Worm (Caenorhabditis elegans) whole organism, L4 larva: ENCODE results near the gene F49H12.4.

Experiments used
- F10B5.3 ChIP-seq: sonication (generic microtip); optimal IDR thresholded peaks from 2 replicates; lab custom pipeline; 2016; ENCODE audit warnings: mild to moderate bottlenecking, missing genetic modification characterization, missing compliant biosample characterization
- T26A8.4 ChIP-seq: fragments of 200-800 bp; sonication (Bioruptor generic); IDR thresholded peaks from 2 replicates; pipeline ENCODE4 v1.3.6; 2022; ENCODE audit warnings: missing genetic modification characterization, missing compliant biosample characterization
- Y5F2A.4 ChIP-seq: fragments of 200-800 bp; sonication (Bioruptor generic); optimal IDR thresholded peaks from 2 replicates; lab custom pipeline; 2018; ENCODE audit warnings: mild to moderate bottlenecking, missing genetic modification characterization, missing compliant biosample characterization
- Y75B8A.6 ChIP-seq: fragments of 200-800 bp; sonication (Bioruptor generic); IDR thresholded peaks from 2 replicates; pipeline ENCODE4 v1.3.6; 2022; ENCODE audit warnings: missing genetic modification reagents, missing genetic modification characterization, missing compliant biosample characterization
- ZK337.2 ChIP-seq: fragments of 200-800 bp; sonication (Bioruptor generic); IDR thresholded peaks from 2 replicates; pipeline ENCODE4 v1.3.6; 2022; ENCODE audit warnings: missing genetic modification reagents, missing genetic modification characterization, missing compliant biosample characterization
- ZK546.5 ChIP-seq, 2 experiments: sonication (generic microtip); optimal IDR thresholded peaks; 2 replicates each; lab custom pipeline; 2017; ENCODE audit warnings: missing biosample characterization in 2 of 2, missing genetic modification characterization in 2 of 2
- aha-1 ChIP-seq: fragments of 150-350 bp; peaks from one replicate; lab custom pipeline; 2014; ENCODE audit warnings: missing biosample characterization, missing genetic modification characterization
- arid-1 ChIP-seq: fragments of 200-800 bp; sonication (Bioruptor generic); conservative IDR thresholded peaks from 2 replicates; pipeline ENCODE4 v1.3.6; 2022; ENCODE audit warnings: missing genetic modification reagents, missing genetic modification characterization, missing compliant biosample characterization
- ceh-28 ChIP-seq: fragments of 150-350 bp; optimal IDR thresholded peaks from 2 replicates; lab custom pipeline; 2014; ENCODE audit warnings: missing biosample characterization, missing genetic modification reagents, missing genetic modification characterization
- ceh-32 ChIP-seq: sonication (generic microtip); optimal IDR thresholded peaks from 2 replicates; lab custom pipeline; 2016; ENCODE audit warnings: mild to moderate bottlenecking, missing genetic modification characterization, missing compliant biosample characterization; ENCODE audit not compliant: poor library complexity
- ceh-62 ChIP-seq: sonication (generic microtip); optimal IDR thresholded peaks from 2 replicates; lab custom pipeline; 2017; ENCODE audit warnings: missing biosample characterization, missing genetic modification characterization
- ceh-82 ChIP-seq: sonication (generic microtip); optimal IDR thresholded peaks from 2 replicates; lab custom pipeline; 2017; ENCODE audit warnings: missing biosample characterization, missing genetic modification characterization
- ces-1 ChIP-seq: fragments of 150-350 bp; sonication (generic microtip); optimal IDR thresholded peaks from 4 replicates; lab custom pipeline; 2014; ENCODE audit warnings: missing biosample characterization, missing genetic modification reagents, missing genetic modification characterization
- daf-12 ChIP-seq: fragments of 150-350 bp; optimal IDR thresholded peaks from 2 replicates; lab custom pipeline; 2014; ENCODE audit warnings: missing biosample characterization, missing genetic modification reagents, missing genetic modification characterization
- daf-19 ChIP-seq: fragments of 200-800 bp; sonication (Bioruptor generic); conservative IDR thresholded peaks from 2 replicates; pipeline ENCODE4 v1.3.6; 2022; ENCODE audit warnings: missing genetic modification characterization, missing compliant biosample characterization
- dmd-6 ChIP-seq: fragments of 200-800 bp; sonication (Bioruptor generic); IDR thresholded peaks from 2 replicates; pipeline ENCODE4 v1.3.6; 2022; ENCODE audit warnings: missing genetic modification reagents, missing genetic modification characterization, missing compliant biosample characterization
- egl-27 ChIP-seq: sonication (generic microtip); optimal IDR thresholded peaks from 3 replicates; lab custom pipeline; 2017; ENCODE audit warnings: missing biosample characterization, missing genetic modification reagents, missing genetic modification characterization
- fkh-10 ChIP-seq: fragments of 150-350 bp; optimal IDR thresholded peaks from 2 replicates; lab custom pipeline; 2014; ENCODE audit warnings: missing biosample characterization, missing genetic modification reagents, missing genetic modification characterization
- fos-1 ChIP-seq: fragments of 150-350 bp; optimal IDR thresholded peaks from 2 replicates; lab custom pipeline; 2014; ENCODE audit warnings: missing biosample characterization, missing genetic modification characterization
- gei-8 ChIP-seq: fragments of 200-800 bp; sonication (Bioruptor generic); optimal IDR thresholded peaks from 2 replicates; lab custom pipeline; 2018; ENCODE audit warnings: mild to moderate bottlenecking, missing genetic modification characterization, missing compliant biosample characterization
- hlh-30 ChIP-seq: sonication (generic microtip); optimal IDR thresholded peaks from 2 replicates; lab custom pipeline; 2017; ENCODE audit warnings: antibody characterized with exemption, mild to moderate bottlenecking, missing genetic modification characterization, missing compliant biosample characterization; ENCODE audit not compliant: insufficient read depth
- hmg-1.1 ChIP-seq: fragments of 200-800 bp; sonication (Bioruptor generic); IDR thresholded peaks from 2 replicates; pipeline ENCODE4 v1.3.6; 2022; ENCODE audit warnings: missing genetic modification reagents, missing genetic modification characterization, missing compliant biosample characterization
- jun-1 ChIP-seq: fragments of 150-350 bp; optimal IDR thresholded peaks from 2 replicates; lab custom pipeline; 2014; ENCODE audit warnings: missing biosample characterization, missing genetic modification reagents, missing genetic modification characterization
- lim-7 ChIP-seq: fragments of 200-800 bp; sonication (Bioruptor generic); IDR thresholded peaks from 2 replicates; pipeline ENCODE4 v1.3.6; 2022; ENCODE audit warnings: missing genetic modification characterization, missing compliant biosample characterization
- lin-39 ChIP-seq: fragments of 150-350 bp; optimal IDR thresholded peaks from 2 replicates; lab custom pipeline; 2014; ENCODE audit warnings: missing biosample characterization, missing genetic modification reagents, missing genetic modification characterization
- lir-3 ChIP-seq: sonication (generic microtip); optimal IDR thresholded peaks from 2 replicates; lab custom pipeline; 2016; ENCODE audit warnings: mild to moderate bottlenecking, missing genetic modification characterization, missing compliant biosample characterization
- lsy-2 ChIP-seq, 2 experiments: fragments of 150-350 bp in 1 of 2; sonication (generic microtip) in 1 of 2; optimal IDR thresholded peaks; 2 replicates each; lab custom pipeline; 2014 to 2017; ENCODE audit warnings: missing biosample characterization in 2 of 2, missing genetic modification characterization in 2 of 2
- mdl-1 ChIP-seq, 2 experiments: fragments of 150-350 bp in 1 of 2; sonication (generic microtip) in 1 of 2; optimal IDR thresholded peaks; 2 replicates each; lab custom pipeline; 2014 to 2017; ENCODE audit warnings: missing biosample characterization in 2 of 2, missing genetic modification characterization in 2 of 2
- mxl-2 ChIP-seq: fragments of 200-800 bp; sonication (Bioruptor generic); conservative IDR thresholded peaks from 2 replicates; pipeline ENCODE4 v1.3.6; 2022; ENCODE audit warnings: missing genetic modification reagents, missing genetic modification characterization, missing compliant biosample characterization
- nhr-10 ChIP-seq: fragments of 150-350 bp; optimal IDR thresholded peaks from 2 replicates; lab custom pipeline; 2014; ENCODE audit warnings: missing biosample characterization, missing genetic modification characterization
- nhr-102 ChIP-seq: sonication (generic microtip); optimal IDR thresholded peaks from 2 replicates; lab custom pipeline; 2016; ENCODE audit warnings: mild to moderate bottlenecking, missing genetic modification characterization, moderate library complexity, missing compliant biosample characterization
- nhr-237 ChIP-seq: sonication (generic microtip); optimal IDR thresholded peaks from 2 replicates; lab custom pipeline; 2017; ENCODE audit warnings: missing biosample characterization, missing genetic modification characterization
- nhr-28 ChIP-seq: fragments of 150-350 bp; optimal IDR thresholded peaks from 2 replicates; lab custom pipeline; 2014; ENCODE audit warnings: missing biosample characterization, missing genetic modification characterization
- nhr-41 ChIP-seq: fragments of 200-800 bp; sonication (Bioruptor generic); IDR thresholded peaks from 2 replicates; pipeline ENCODE4 v1.3.6; 2022; ENCODE audit warnings: missing genetic modification reagents, missing genetic modification characterization, missing compliant biosample characterization
- nhr-48 ChIP-seq: sonication (generic microtip); optimal IDR thresholded peaks from 2 replicates; lab custom pipeline; 2016; ENCODE audit warnings: mild to moderate bottlenecking, missing genetic modification characterization, missing compliant biosample characterization
- nhr-77 ChIP-seq: fragments of 150-350 bp; optimal IDR thresholded peaks from 2 replicates; lab custom pipeline; 2014; ENCODE audit warnings: missing biosample characterization, missing genetic modification characterization
- pha-4 ChIP-seq, 2 experiments: fragments of 150-350 bp in 1 of 2; fragments of 200-800 bp in 1 of 2; sonication (Bioruptor generic) in 1 of 2; IDR thresholded peaks in 1 of 2; optimal IDR thresholded peaks in 1 of 2; 2 replicates each; pipeline versions ENCODE4 v1.3.6 to Lab custom; 2014 to 2022; ENCODE audit warnings: missing genetic modification characterization in 2 of 2, missing genetic modification reagents in 2 of 2, missing biosample characterization in 1 of 2, missing compliant biosample characterization in 1 of 2
- pqm-1 ChIP-seq: sonication (generic microtip); optimal IDR thresholded peaks from 2 replicates; lab custom pipeline; 2017; ENCODE audit warnings: missing biosample characterization, missing genetic modification characterization
- rbr-2 ChIP-seq: sonication (generic microtip); optimal IDR thresholded peaks from 2 replicates; lab custom pipeline; 2016; ENCODE audit warnings: missing genotype, missing genetic modification characterization, missing compliant biosample characterization
- sdz-12 ChIP-seq: fragments of 200-800 bp; sonication (Bioruptor generic); optimal IDR thresholded peaks from 2 replicates; lab custom pipeline; 2018; ENCODE audit warnings: mild to moderate bottlenecking, missing genetic modification characterization, missing compliant biosample characterization
- set-16 ChIP-seq: fragments of 200-800 bp; sonication (Bioruptor generic); IDR thresholded peaks from 2 replicates; pipeline ENCODE4 v1.3.6; 2022; ENCODE audit warnings: missing genetic modification reagents, missing genetic modification characterization, missing compliant biosample characterization
- spr-3 ChIP-seq: fragments of 200-800 bp; sonication (Bioruptor generic); optimal IDR thresholded peaks from 2 replicates; lab custom pipeline; 2018; ENCODE audit warnings: mild to moderate bottlenecking, missing genetic modification characterization, missing compliant biosample characterization
- tag-97 ChIP-seq: fragments of 200-800 bp; sonication (Bioruptor generic); IDR thresholded peaks from 2 replicates; pipeline ENCODE4 v1.3.6; 2022; ENCODE audit warnings: missing genetic modification characterization, missing compliant biosample characterization
- tra-1 ChIP-seq: fragments of 200-800 bp; sonication (Bioruptor generic); IDR thresholded peaks from 2 replicates; pipeline ENCODE4 v1.3.6; 2022; ENCODE audit warnings: missing genetic modification reagents, missing genetic modification characterization, missing compliant biosample characterization
- unc-130 ChIP-seq: sonication (generic microtip); optimal IDR thresholded peaks from 2 replicates; lab custom pipeline; 2016; ENCODE audit warnings: missing genetic modification reagents, missing genetic modification characterization, missing compliant biosample characterization
- vab-7 ChIP-seq: fragments of 200-800 bp; sonication (Bioruptor generic); IDR thresholded peaks from 2 replicates; pipeline ENCODE4 v1.3.6; 2022; ENCODE audit warnings: missing genetic modification reagents, missing genetic modification characterization, missing compliant biosample characterization
- zfp-3 ChIP-seq: fragments of 200-800 bp; sonication (Bioruptor generic); conservative IDR thresholded peaks from 2 replicates; pipeline ENCODE4 v1.3.6; 2022; ENCODE audit warnings: missing genetic modification reagents, missing genetic modification characterization, missing compliant biosample characterization
- zip-11 ChIP-seq: fragments of 200-800 bp; sonication (Bioruptor generic); IDR thresholded peaks from 2 replicates; pipeline ENCODE4 v1.3.6; 2022; ENCODE audit warnings: missing genetic modification characterization, missing compliant biosample characterization

Gene F49H12.4

ce11 chrX:2099002-2099401 lies 19.4 kb downstream of the F49H12.4 start:
- TF ChIP-seq nhr-10 (tag; lab: Kevin White, UChicago) = no peak
- no peak for TF ChIP-seq dmd-6 (GFP tag; lab: Robert Waterston, UW)

- TF ChIP-seq ces-1 (GFP tag; lab: Kevin White, UChicago) = no peak
- no peak for TF ChIP-seq gei-8
- no peak for TF ChIP-seq rbr-2 (tag; lab: Kevin White, UChicago)
- TF ChIP-seq lin-39 (tag; lab: Kevin White, UChicago) = no peak
- TF ChIP-seq mdl-1 (tag; optimal IDR thresholded peaks at IDR 0.05; lab: Kevin White, UChicago) = no peak
- no peak for TF ChIP-seq lsy-2 (tag; optimal IDR thresholded peaks at IDR 0.05; lab: Kevin White, UChicago)
- TF ChIP-seq ceh-28 (tag; lab: Kevin White, UChicago) = no peak
- TF ChIP-seq egl-27 = no peak
- no peak for TF ChIP-seq aha-1 (tag; lab: Kevin White, UChicago)
- no peak for TF ChIP-seq hmg-1.1
- TF ChIP-seq pqm-1 (tag; lab: Kevin White, UChicago) = no peak
- no peak for TF ChIP-seq tag-97 (GFP tag; lab: Robert Waterston, UW)
- TF ChIP-seq T26A8.4 = no peak
- no peak for TF ChIP-seq nhr-41
- no peak for TF ChIP-seq hlh-30 (tag; lab: Kevin White, UChicago)
Observed at ce11 chrX:2105310-2105709, 25.7 kb downstream of the F49H12.4 start, which contains the start of gene F53B1.3. F53B1.3 (plus strand) TSS chrX:2105610.

- TF ChIP-seq ceh-82 (tag; lab: Kevin White, UChicago) (no peak), jun-1 (no peak), ZK337.2 (GFP tag; lab: Robert Waterston, UW) (no peak), pha-4 (GFP tag; IDR thresholded peaks at IDR 0.05; lab: Robert Waterston, UW) (no peak), pha-4 (tag; optimal IDR thresholded peaks at IDR 0.05; lab: Kevin White, UChicago) (no peak), lim-7 (no peak), zfp-3 (GFP tag; lab: Robert Waterston, UW) (no peak), Y75B8A.6 (GFP tag; lab: Robert Waterston, UW) (no peak), lir-3 (tag; lab: Kevin White, UChicago) (no peak), zip-11 (GFP tag; lab: Robert Waterston, UW) (no peak), vab-7 (no peak), nhr-237 (tag; lab: Kevin White, UChicago) (no peak), Y5F2A.4 (GFP tag; lab: Kevin White, UChicago) (no peak), lin-39 (tag; lab: Kevin White, UChicago) (no peak), arid-1 (no peak), F10B5.3 (no peak), daf-19 (GFP tag; lab: Robert Waterston, UW) (no peak), tra-1 (0 out of 2 replicates have a peak, but pooled peaks have one; percentile 30), egl-27 (no peak), unc-130 (GFP tag; lab: Kevin White, UChicago) (no peak), ceh-28 (tag; lab: Kevin White, UChicago) (no peak), nhr-48 (tag; lab: Kevin White, UChicago) (peak; percentile 4), nhr-77 (no peak), nhr-102 (tag; lab: Kevin White, UChicago) (no peak), daf-12 (no peak), ceh-32 (tag; lab: Kevin White, UChicago) (no peak), nhr-28 (tag; lab: Kevin White, UChicago) (no peak), tag-97 (GFP tag; lab: Robert Waterston, UW) (no peak), set-16 (no peak), hlh-30 (tag; lab: Kevin White, UChicago) (peak; percentile 46), sdz-12 (no peak), ZK546.5 (tag; optimal IDR thresholded peaks at IDR 0.05; lab: Kevin White, UChicago) (no peak), mxl-2 (GFP tag; lab: Robert Waterston, UW) (peak; percentile 92), mdl-1 (tag; optimal IDR thresholded peaks at IDR 0.05; lab: Kevin White, UChicago) (no peak), fos-1 (tag; lab: Kevin White, UChicago) (no peak), T26A8.4 (no peak), ceh-62 (no peak), spr-3 (GFP tag; lab: Kevin White, UChicago) (no peak), fkh-10 (GFP tag; lab: Kevin White, UChicago) (no peak)
Observed at ce11 chrX:2107414-2107813, 27.8 kb downstream of the F49H12.4 start.
